Fruit fly (Drosophila melanogaster) whole organism, embryonic: ENCODE measurements around the gene CG4218.
A peak's percentile ranks its signal among the peaks of the same experiment; 100 is the strongest.

Source experiments
- CG10462 ChIP-seq: fragments of 200-800 bp; sonication (Bioruptor generic); optimal IDR thresholded peaks from 2 replicates; lab custom pipeline; 2016; ENCODE audit warnings: missing biosample characterization, missing genetic modification characterization
- CG10979 ChIP-seq: fragments of 200-800 bp; sonication (Bioruptor generic); optimal IDR thresholded peaks from 2 replicates; lab custom pipeline; 2018; ENCODE audit warnings: missing biosample characterization, mild to moderate bottlenecking, missing genetic modification characterization, moderate library complexity
- CG11247 ChIP-seq: fragments of 200-800 bp; sonication (Bioruptor generic); IDR thresholded peaks from 2 replicates; pipeline ENCODE4 v1.3.6; 2022; ENCODE audit warnings: missing biosample characterization, missing genetic modification characterization
- CG11504 ChIP-seq: fragments of 200-800 bp; sonication (Bioruptor generic); optimal IDR thresholded peaks from 3 replicates; lab custom pipeline; 2019; ENCODE audit warnings: missing biosample characterization, mild to moderate bottlenecking, missing genetic modification characterization, moderate library complexity
- CG11560 ChIP-seq: fragments of 200-800 bp; sonication (Bioruptor generic); IDR thresholded peaks from 3 replicates; pipeline ENCODE4 v1.3.6; 2022; ENCODE audit warnings: missing biosample characterization, missing genetic modification characterization
- CG11695 ChIP-seq: fragments of 200-800 bp; sonication (Bioruptor generic); IDR thresholded peaks from 3 replicates; pipeline ENCODE4 v1.3.6; 2022; ENCODE audit warnings: missing biosample characterization, missing genetic modification characterization
- CG12236 ChIP-seq: fragments of 200-800 bp; sonication (Bioruptor generic); optimal IDR thresholded peaks from 2 replicates; lab custom pipeline; 2016; ENCODE audit warnings: missing biosample characterization, missing genetic modification characterization
- CG14860 ChIP-seq: fragments of 200-800 bp; sonication (Bioruptor generic); IDR thresholded peaks from 3 replicates; pipeline ENCODE4 v1.3.6; 2022; ENCODE audit warnings: missing biosample characterization, missing genetic modification characterization; ENCODE audit not compliant: partially characterized antibody
- CG15073 ChIP-seq: fragments of 200-800 bp; sonication (Bioruptor generic); optimal IDR thresholded peaks from 2 replicates; lab custom pipeline; 2016; ENCODE audit warnings: missing biosample characterization, missing genetic modification characterization
- CG17568 ChIP-seq: fragments of 200-800 bp; sonication (Bioruptor generic); optimal IDR thresholded peaks from 2 replicates; lab custom pipeline; 2018; ENCODE audit warnings: missing biosample characterization, mild to moderate bottlenecking, missing genetic modification characterization, moderate library complexity
- CG17612 ChIP-seq: fragments of 200-800 bp; sonication (Bioruptor generic); IDR thresholded peaks from 2 replicates; pipeline ENCODE4 v1.3.6; 2022; ENCODE audit warnings: missing biosample characterization, missing genetic modification characterization
- CG18619 ChIP-seq: fragments of 200-800 bp; sonication (Bioruptor generic); optimal IDR thresholded peaks from 3 replicates; lab custom pipeline; 2017; ENCODE audit warnings: missing biosample characterization, mild to moderate bottlenecking, missing genetic modification characterization
- CG2678 ChIP-seq: fragments of 200-800 bp; sonication (Bioruptor generic); optimal IDR thresholded peaks from 3 replicates; lab custom pipeline; 2019; ENCODE audit warnings: missing biosample characterization, mild to moderate bottlenecking, missing genetic modification characterization, moderate library complexity
- CG3838 ChIP-seq: fragments of 200-800 bp; sonication (Bioruptor generic); optimal IDR thresholded peaks from 3 replicates; lab custom pipeline; 2016; ENCODE audit warnings: missing biosample characterization, missing genetic modification characterization
- CG7963 ChIP-seq: fragments of 200-800 bp; sonication (Bioruptor generic); IDR thresholded peaks from 3 replicates; pipeline ENCODE4 v1.3.6; 2022; ENCODE audit warnings: missing biosample characterization, missing genetic modification characterization; ENCODE audit not compliant: partially characterized antibody
- Doc2 ChIP-seq: fragments of 200-800 bp; sonication (Bioruptor generic); IDR thresholded peaks from 2 replicates; pipeline ENCODE4 v1.3.6; 2022; ENCODE audit warnings: missing biosample characterization, missing genetic modification characterization
- Doc3 ChIP-seq: fragments of 200-800 bp; sonication (Bioruptor generic); IDR thresholded peaks from 3 replicates; pipeline ENCODE4 v1.3.6; 2022; ENCODE audit warnings: missing biosample characterization, missing genetic modification characterization; ENCODE audit not compliant: partially characterized antibody
- Dref ChIP-seq: fragments of 200-800 bp; sonication (Bioruptor generic); IDR thresholded peaks from 2 replicates; pipeline ENCODE4 v1.3.6; 2022; ENCODE audit warnings: missing biosample characterization, missing genetic modification characterization
- Eip74EF ChIP-seq, 2 experiments: fragments of 200-800 bp in 1 of 2; fragments of >200 bp in 1 of 2; sonication (Bioruptor generic) in 1 of 2; optimal IDR thresholded peaks; 2 replicates each; lab custom pipeline; 2017 to 2019; ENCODE audit warnings: missing biosample characterization in 2 of 2, missing genetic modification characterization in 2 of 2, mild to moderate bottlenecking in 1 of 2, moderate library complexity in 1 of 2
- Fer1 ChIP-seq: fragments of 200-800 bp; sonication (Bioruptor generic); optimal IDR thresholded peaks from 2 replicates; lab custom pipeline; 2017; ENCODE audit warnings: missing biosample characterization, mild to moderate bottlenecking, missing genetic modification characterization
- Fer3 ChIP-seq: fragments of 200-800 bp; sonication (Bioruptor generic); optimal IDR thresholded peaks from 2 replicates; lab custom pipeline; 2018; ENCODE audit warnings: missing biosample characterization, mild to moderate bottlenecking, missing genetic modification characterization, moderate library complexity
- HLHmδ ChIP-seq: fragments of 200-800 bp; sonication (Bioruptor generic); optimal IDR thresholded peaks from 2 replicates; lab custom pipeline; 2018; ENCODE audit warnings: missing biosample characterization, mild to moderate bottlenecking, missing genetic modification characterization, moderate library complexity
- MESR4 ChIP-seq: fragments of 200-800 bp; sonication (Bioruptor generic); optimal IDR thresholded peaks from 2 replicates; lab custom pipeline; 2018; ENCODE audit warnings: missing biosample characterization, mild to moderate bottlenecking, missing genetic modification characterization, moderate library complexity
- Mrtf ChIP-seq: fragments of 200-800 bp; sonication (Bioruptor generic); IDR thresholded peaks from 3 replicates; pipeline ENCODE4 v1.3.6; 2022; ENCODE audit warnings: missing biosample characterization, missing genetic modification characterization
- NK7.1 ChIP-seq: fragments of 200-800 bp; sonication (Bioruptor generic); optimal IDR thresholded peaks from 3 replicates; lab custom pipeline; 2016; ENCODE audit warnings: missing biosample characterization, missing genetic modification characterization
- Oli ChIP-seq: fragments of 200-800 bp; sonication (Bioruptor generic); optimal IDR thresholded peaks from 2 replicates; lab custom pipeline; 2018; ENCODE audit warnings: missing biosample characterization, mild to moderate bottlenecking, missing genetic modification characterization, moderate library complexity
- Spps ChIP-seq: fragments of 200-800 bp; sonication (Bioruptor generic); optimal IDR thresholded peaks from 2 replicates; lab custom pipeline; 2018; ENCODE audit warnings: missing biosample characterization, mild to moderate bottlenecking, missing genetic modification characterization
- Vsx1 ChIP-seq: fragments of 200-800 bp; sonication (Bioruptor generic); optimal IDR thresholded peaks from 2 replicates; lab custom pipeline; 2017; ENCODE audit warnings: missing biosample characterization, mild to moderate bottlenecking, missing genetic modification characterization, missing genetic modification reagents
- Xbp1 ChIP-seq: fragments of 200-800 bp; sonication (Bioruptor generic); optimal IDR thresholded peaks from 3 replicates; lab custom pipeline; 2016; ENCODE audit warnings: missing biosample characterization, mild to moderate bottlenecking, missing genetic modification characterization
- chn ChIP-seq: fragments of 200-800 bp; sonication (Bioruptor generic); optimal IDR thresholded peaks from 2 replicates; lab custom pipeline; 2016; ENCODE audit warnings: missing biosample characterization, missing genetic modification characterization
- cwo ChIP-seq: fragments of 200-800 bp; sonication (Bioruptor generic); optimal IDR thresholded peaks from 3 replicates; lab custom pipeline; 2017; ENCODE audit warnings: missing biosample characterization, missing genetic modification characterization, mild to moderate bottlenecking, moderate library complexity, missing genetic modification reagents
- dm ChIP-seq: fragments of 200-800 bp; sonication (Bioruptor generic); optimal IDR thresholded peaks from 3 replicates; lab custom pipeline; 2016; ENCODE audit warnings: missing biosample characterization, missing genetic modification characterization
- en ChIP-seq: fragments of 200-800 bp; sonication (Bioruptor generic); optimal IDR thresholded peaks from 2 replicates; lab custom pipeline; 2016; ENCODE audit warnings: missing biosample characterization, missing genetic modification characterization
- ewg ChIP-seq: fragments of 200-800 bp; sonication (Bioruptor generic); optimal IDR thresholded peaks from 3 replicates; lab custom pipeline; 2017; ENCODE audit warnings: mild to moderate bottlenecking, missing biosample characterization, missing genetic modification reagents, missing genetic modification characterization
- hth ChIP-seq: fragments of >200 bp; optimal IDR thresholded peaks from 2 replicates; lab custom pipeline; 2017; ENCODE audit warnings: inconsistent platforms
- lbe ChIP-seq: fragments of 200-800 bp; sonication (Bioruptor generic); optimal IDR thresholded peaks from 2 replicates; lab custom pipeline; 2016; ENCODE audit warnings: missing biosample characterization, mild to moderate bottlenecking, missing genetic modification characterization
- lov ChIP-seq, 2 experiments: fragments of 200-800 bp in 1 of 2; fragments of >200 bp in 1 of 2; sonication (Bioruptor generic) in 1 of 2; IDR thresholded peaks in 1 of 2; optimal IDR thresholded peaks in 1 of 2; 2 replicates in 1 of 2; 3 replicates in 1 of 2; pipeline versions ENCODE4 v1.3.6 to Lab custom; 2017 to 2022; ENCODE audit warnings: missing biosample characterization in 1 of 2, missing genetic modification characterization in 1 of 2
- nom ChIP-seq: fragments of 200-800 bp; sonication (Bioruptor generic); optimal IDR thresholded peaks from 2 replicates; lab custom pipeline; 2017; ENCODE audit warnings: missing biosample characterization, missing genetic modification characterization, mild to moderate bottlenecking, moderate library complexity, missing genetic modification reagents
- odd ChIP-seq: fragments of 200-800 bp; sonication (Bioruptor generic); optimal IDR thresholded peaks from 2 replicates; lab custom pipeline; 2017; ENCODE audit warnings: missing biosample characterization, mild to moderate bottlenecking, missing genetic modification characterization
- pho ChIP-seq: fragments of 200-800 bp; sonication (Bioruptor generic); optimal IDR thresholded peaks from 2 replicates; lab custom pipeline; 2016; ENCODE audit warnings: missing biosample characterization, missing genetic modification characterization
- psq ChIP-seq: fragments of 200-800 bp; sonication (Bioruptor generic); optimal IDR thresholded peaks from 2 replicates; lab custom pipeline; 2017; ENCODE audit warnings: missing biosample characterization, missing genetic modification characterization
- pum ChIP-seq: fragments of 200-800 bp; sonication (Bioruptor generic); optimal IDR thresholded peaks from 2 replicates; lab custom pipeline; 2016; ENCODE audit warnings: missing biosample characterization, missing genetic modification characterization
- sim ChIP-seq: fragments of 200-800 bp; sonication (Bioruptor generic); IDR thresholded peaks from 2 replicates; pipeline ENCODE4 v1.3.6; 2022; ENCODE audit warnings: missing biosample characterization, missing genetic modification characterization
- sna ChIP-seq: fragments of 200-800 bp; sonication (Bioruptor generic); IDR thresholded peaks from 2 replicates; pipeline ENCODE4 v1.3.6; 2022; ENCODE audit warnings: missing biosample characterization, missing genetic modification characterization; ENCODE audit not compliant: partially characterized antibody
- ssp ChIP-seq: fragments of 200-800 bp; sonication (Bioruptor generic); IDR thresholded peaks from 2 replicates; pipeline ENCODE4 v1.3.6; 2022; ENCODE audit warnings: missing biosample characterization, missing genetic modification characterization
- stwl ChIP-seq: fragments of 200-800 bp; sonication (Bioruptor generic); optimal IDR thresholded peaks from 3 replicates; lab custom pipeline; 2018; ENCODE audit warnings: missing biosample characterization, mild to moderate bottlenecking, missing genetic modification characterization, moderate library complexity
- vvl ChIP-seq: fragments of 200-800 bp; sonication (Bioruptor generic); IDR thresholded peaks from 2 replicates; pipeline ENCODE4 v1.3.6; 2022; ENCODE audit warnings: missing biosample characterization, missing genetic modification characterization

Gene CG4218

DNA sequence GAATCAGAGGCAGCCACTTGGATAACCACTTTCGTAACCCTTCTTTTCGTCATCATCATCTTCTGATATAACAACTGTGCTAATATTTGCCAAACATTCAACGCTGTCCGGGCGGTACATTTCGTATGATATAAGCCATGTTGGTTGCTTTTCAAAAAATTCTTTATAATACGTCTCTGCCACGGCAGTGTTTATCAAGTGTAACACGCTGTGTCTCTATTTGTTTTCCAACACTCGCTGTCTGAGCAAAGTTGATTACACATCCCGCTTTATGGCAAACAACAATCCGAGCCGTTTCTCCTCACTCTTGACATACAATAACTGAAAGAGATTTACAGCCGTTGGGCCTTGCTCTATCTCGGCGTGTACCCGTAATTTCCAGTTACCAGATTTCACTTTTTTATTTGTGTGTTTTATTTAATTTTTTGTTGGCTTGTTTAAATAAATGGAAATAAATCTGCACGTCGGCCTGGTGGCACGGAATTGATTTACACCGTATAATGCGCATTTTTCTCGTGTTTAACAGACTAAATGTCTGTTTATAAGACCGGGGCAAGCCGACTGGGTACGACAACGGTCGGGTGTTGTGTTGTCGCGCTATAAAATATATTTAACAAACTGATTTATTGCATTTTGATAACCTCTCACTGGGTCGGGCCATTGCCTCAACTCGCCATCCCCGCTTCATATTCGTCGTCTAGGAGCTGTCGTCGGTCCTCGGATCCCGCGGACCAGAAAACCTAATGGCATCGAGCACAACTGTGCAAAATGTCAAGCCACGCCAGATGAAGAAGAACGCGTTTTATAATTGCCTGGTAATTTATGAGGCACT is 43.7 kb downstream of the CG4218 start (continued):
- TF ChIP-seq pho (GFP tag; lab: Kevin White, UChicago) = peak; percentile 91
- peak; percentile 94 for TF ChIP-seq Vsx1 (GFP tag; lab: Kevin White, UChicago)
- TF ChIP-seq CG10979 (tag; lab: Kevin White, UChicago) = peak; percentile 62
- peak; percentile 75 for TF ChIP-seq pum (GFP tag; lab: Kevin White, UChicago)
- peak in 1 of 2 experiments; percentile 74 for TF ChIP-seq Eip74EF (GFP tag; optimal IDR thresholded peaks at IDR 0.05; lab: Kevin White, UChicago)
- TF ChIP-seq CG17568 (GFP tag; lab: Kevin White, UChicago) = peak; percentile 92
- TF ChIP-seq nom (GFP tag; lab: Kevin White, UChicago) = no peak
- TF ChIP-seq en = peak; percentile 77
- peak; percentile 89 for TF ChIP-seq NK7.1 (GFP tag; lab: Kevin White, UChicago)
- peak; percentile 88 for TF ChIP-seq Fer1
- TF ChIP-seq CG12236 (GFP tag; lab: Kevin White, UChicago) = peak; percentile 97
- peak; percentile 35 for TF ChIP-seq Xbp1 (GFP tag; lab: Kevin White, UChicago)
- peak; percentile 44; the same call in 1 of the 3 replicates for TF ChIP-seq CG11560 (tag; lab: Robert Waterston, UW)
- TF ChIP-seq CG14860 = no peak
- TF ChIP-seq lov (optimal IDR thresholded peaks at IDR 0.05; lab: Kevin White, UChicago) = no peak
- peak; percentile 88 for TF ChIP-seq lov (GFP tag; IDR thresholded peaks at IDR 0.05; lab: Robert Waterston, UW)
- peak; percentile 76 for TF ChIP-seq Fer3 (tag; lab: Kevin White, UChicago)
- TF ChIP-seq sna = no peak
- TF ChIP-seq Mrtf (GFP tag; lab: Robert Waterston, UW) = peak; percentile 63; the same call in 2 of the 3 replicates
- peak; percentile 46 for TF ChIP-seq CG15073
- peak; percentile 72 for TF ChIP-seq sim (GFP tag; lab: Robert Waterston, UW)
- TF ChIP-seq chn (GFP tag; lab: Kevin White, UChicago) = peak; percentile 67
- peak; percentile 61; the same call in 1 of the 2 replicates for TF ChIP-seq CG17612 (GFP tag; lab: Robert Waterston, UW)
- peak; percentile 86 for TF ChIP-seq vvl (GFP tag; lab: Robert Waterston, UW)
- TF ChIP-seq stwl (tag; lab: Kevin White, UChicago) = peak; percentile 96
- peak; percentile 77 for TF ChIP-seq CG11504 (tag; lab: Kevin White, UChicago)
- peak; percentile 87 for TF ChIP-seq CG10462 (GFP tag; lab: Kevin White, UChicago)
- TF ChIP-seq CG11695 (GFP tag; lab: Robert Waterston, UW) = peak; percentile 80
- TF ChIP-seq Spps (tag; lab: Kevin White, UChicago) = peak; percentile 70
- peak; percentile 89 for TF ChIP-seq odd (GFP tag; lab: Kevin White, UChicago)
- no peak for TF ChIP-seq Doc2 (GFP tag; lab: Robert Waterston, UW)
- peak; percentile 75 for TF ChIP-seq dm
- TF ChIP-seq Dref = peak; percentile 32; the same call in 1 of the 2 replicates
- no peak for TF ChIP-seq lbe
- TF ChIP-seq MESR4 (GFP tag; lab: Kevin White, UChicago) = peak; percentile 38
- TF ChIP-seq CG3838 (GFP tag; lab: Kevin White, UChicago) = peak; percentile 86
- no peak for TF ChIP-seq ssp
- peak; percentile 82 for TF ChIP-seq cwo (GFP tag; lab: Kevin White, UChicago)
- TF ChIP-seq CG7963 = no peak
- TF ChIP-seq Oli (tag; lab: Kevin White, UChicago) = peak; percentile 67
- TF ChIP-seq CG18619 (GFP tag; lab: Kevin White, UChicago) = peak; percentile 91
- peak; percentile 71 for TF ChIP-seq psq (GFP tag; lab: Kevin White, UChicago)
- TF ChIP-seq HLHmδ (GFP tag; lab: Kevin White, UChicago) = peak; percentile 80
- peak; percentile 90 for TF ChIP-seq CG2678
- TF ChIP-seq CG11247 (GFP tag; lab: Robert Waterston, UW) = peak; percentile 87
- no peak for TF ChIP-seq Doc3 (GFP tag; lab: Robert Waterston, UW)
- TF ChIP-seq hth (lab: Kevin White, UChicago) = no peak
- TF ChIP-seq ewg (GFP tag; lab: Kevin White, UChicago) = peak; percentile 75
